Worm (Caenorhabditis elegans) whole organism, L4 larva: ENCODE measurements around the gene nlp-33.

Experiments used
- D1046.2 ChIP-seq: fragments of 200-800 bp; sonication (Bioruptor generic); IDR thresholded peaks from 2 replicates; pipeline ENCODE4 v1.3.6; 2022; ENCODE audit warnings: missing genetic modification characterization, missing compliant biosample characterization
- F49E8.2 ChIP-seq: sonication (generic microtip); optimal IDR thresholded peaks from 2 replicates; lab custom pipeline; 2016; ENCODE audit warnings: missing compliant biosample characterization, mild to moderate bottlenecking, missing genetic modification characterization, borderline replicate concordance
- T26A8.4 ChIP-seq: fragments of 200-800 bp; sonication (Bioruptor generic); IDR thresholded peaks from 2 replicates; pipeline ENCODE4 v1.3.6; 2022; ENCODE audit warnings: missing genetic modification characterization, missing compliant biosample characterization
- Y105C5A.15 ChIP-seq: fragments of 200-800 bp; sonication (Bioruptor generic); IDR thresholded peaks from 2 replicates; pipeline ENCODE4 v1.3.6; 2022; ENCODE audit warnings: missing genetic modification characterization, missing compliant biosample characterization
- Y5F2A.4 ChIP-seq: fragments of 200-800 bp; sonication (Bioruptor generic); optimal IDR thresholded peaks from 2 replicates; lab custom pipeline; 2018; ENCODE audit warnings: mild to moderate bottlenecking, missing genetic modification characterization, missing compliant biosample characterization
- Y75B8A.6 ChIP-seq: fragments of 200-800 bp; sonication (Bioruptor generic); IDR thresholded peaks from 2 replicates; pipeline ENCODE4 v1.3.6; 2022; ENCODE audit warnings: missing genetic modification reagents, missing genetic modification characterization, missing compliant biosample characterization
- ZK337.2 ChIP-seq: fragments of 200-800 bp; sonication (Bioruptor generic); IDR thresholded peaks from 2 replicates; pipeline ENCODE4 v1.3.6; 2022; ENCODE audit warnings: missing genetic modification reagents, missing genetic modification characterization, missing compliant biosample characterization
- aha-1 ChIP-seq: fragments of 150-350 bp; peaks from one replicate; lab custom pipeline; 2014; ENCODE audit warnings: missing biosample characterization, missing genetic modification characterization
- aly-2 ChIP-seq: sonication (generic microtip); optimal IDR thresholded peaks from 2 replicates; lab custom pipeline; 2018; ENCODE audit warnings: missing biosample characterization, missing genetic modification characterization
- ama-1 ChIP-seq: fragments of 150-350 bp; optimal IDR thresholded peaks from 2 replicates; lab custom pipeline; 2014; ENCODE audit warnings: inconsistent platforms, mixed read lengths
- arid-1 ChIP-seq: fragments of 200-800 bp; sonication (Bioruptor generic); conservative IDR thresholded peaks from 2 replicates; pipeline ENCODE4 v1.3.6; 2022; ENCODE audit warnings: missing genetic modification reagents, missing genetic modification characterization, missing compliant biosample characterization
- ceh-32 ChIP-seq: sonication (generic microtip); optimal IDR thresholded peaks from 2 replicates; lab custom pipeline; 2016; ENCODE audit warnings: mild to moderate bottlenecking, missing genetic modification characterization, missing compliant biosample characterization; ENCODE audit not compliant: poor library complexity
- ceh-62 ChIP-seq: sonication (generic microtip); optimal IDR thresholded peaks from 2 replicates; lab custom pipeline; 2017; ENCODE audit warnings: missing biosample characterization, missing genetic modification characterization
- ceh-82 ChIP-seq: sonication (generic microtip); optimal IDR thresholded peaks from 2 replicates; lab custom pipeline; 2017; ENCODE audit warnings: missing biosample characterization, missing genetic modification characterization
- ctbp-1 ChIP-seq: fragments of 200-800 bp; sonication (Bioruptor generic); IDR thresholded peaks from 2 replicates; pipeline ENCODE4 v1.3.6; 2022; ENCODE audit warnings: missing genetic modification reagents, missing genetic modification characterization, missing compliant biosample characterization
- daf-12 ChIP-seq: fragments of 150-350 bp; optimal IDR thresholded peaks from 2 replicates; lab custom pipeline; 2014; ENCODE audit warnings: missing biosample characterization, missing genetic modification reagents, missing genetic modification characterization
- daf-16 ChIP-seq, 3 experiments: sonication (generic microtip); optimal IDR thresholded peaks; 2 replicates each; lab custom pipeline; 2016 to 2017; ENCODE audit warnings: missing genetic modification characterization in 3 of 3, missing genetic modification reagents in 3 of 3, mild to moderate bottlenecking in 2 of 3, missing compliant biosample characterization in 2 of 3, missing biosample characterization in 1 of 3, moderate library complexity in 1 of 3
- daf-19 ChIP-seq: fragments of 200-800 bp; sonication (Bioruptor generic); conservative IDR thresholded peaks from 2 replicates; pipeline ENCODE4 v1.3.6; 2022; ENCODE audit warnings: missing genetic modification characterization, missing compliant biosample characterization
- dmd-6 ChIP-seq: fragments of 200-800 bp; sonication (Bioruptor generic); IDR thresholded peaks from 2 replicates; pipeline ENCODE4 v1.3.6; 2022; ENCODE audit warnings: missing genetic modification reagents, missing genetic modification characterization, missing compliant biosample characterization
- dmd-8 ChIP-seq: fragments of 200-800 bp; sonication (Bioruptor generic); IDR thresholded peaks from 2 replicates; pipeline ENCODE4 v1.3.6; 2022; ENCODE audit warnings: missing genetic modification characterization, missing compliant biosample characterization
- dpl-1 ChIP-seq: fragments of 150-350 bp; optimal IDR thresholded peaks from 2 replicates; lab custom pipeline; 2014; ENCODE audit warnings: missing biosample characterization, missing genetic modification reagents, missing genetic modification characterization
- duxl-1 ChIP-seq: sonication (generic microtip); optimal IDR thresholded peaks from 2 replicates; lab custom pipeline; 2016; ENCODE audit warnings: mild to moderate bottlenecking, missing genetic modification characterization, moderate library complexity, missing compliant biosample characterization; ENCODE audit not compliant: poor library complexity
- egl-27 ChIP-seq: sonication (generic microtip); optimal IDR thresholded peaks from 3 replicates; lab custom pipeline; 2017; ENCODE audit warnings: missing biosample characterization, missing genetic modification reagents, missing genetic modification characterization
- egl-43 ChIP-seq: fragments of 200-800 bp; sonication (Bioruptor generic); IDR thresholded peaks from 2 replicates; pipeline ENCODE4 v1.3.6; 2022; ENCODE audit warnings: missing genetic modification reagents, missing genetic modification characterization, missing compliant biosample characterization
- fkh-10 ChIP-seq: fragments of 150-350 bp; optimal IDR thresholded peaks from 2 replicates; lab custom pipeline; 2014; ENCODE audit warnings: missing biosample characterization, missing genetic modification reagents, missing genetic modification characterization
- gei-8 ChIP-seq: fragments of 200-800 bp; sonication (Bioruptor generic); optimal IDR thresholded peaks from 2 replicates; lab custom pipeline; 2018; ENCODE audit warnings: mild to moderate bottlenecking, missing genetic modification characterization, missing compliant biosample characterization
- hlh-11 ChIP-seq: fragments of 200-800 bp; sonication (Bioruptor generic); optimal IDR thresholded peaks from 2 replicates; lab custom pipeline; 2018; ENCODE audit warnings: mild to moderate bottlenecking, missing genetic modification characterization, missing compliant biosample characterization
- lsy-2 ChIP-seq, 2 experiments: fragments of 150-350 bp in 1 of 2; sonication (generic microtip) in 1 of 2; optimal IDR thresholded peaks; 2 replicates each; lab custom pipeline; 2014 to 2017; ENCODE audit warnings: missing biosample characterization in 2 of 2, missing genetic modification characterization in 2 of 2
- madf-5 ChIP-seq, 2 experiments: fragments of 200-800 bp; sonication (Bioruptor generic); IDR thresholded peaks; 2 replicates each; pipeline ENCODE4 v1.3.6; 2022; ENCODE audit warnings: missing compliant biosample characterization in 2 of 2, missing genetic modification characterization in 2 of 2
- madf-9 ChIP-seq: fragments of 200-800 bp; sonication (Bioruptor generic); conservative IDR thresholded peaks from 2 replicates; pipeline ENCODE4 v1.3.6; 2022; ENCODE audit warnings: missing genetic modification reagents, missing genetic modification characterization, missing compliant biosample characterization
- mes-2 ChIP-seq: sonication (generic microtip); optimal IDR thresholded peaks from 2 replicates; lab custom pipeline; 2016; ENCODE audit warnings: missing genotype, mild to moderate bottlenecking, missing genetic modification characterization, missing compliant biosample characterization; ENCODE audit not compliant: poor library complexity, severe bottlenecking
- mxl-3 ChIP-seq: fragments of 200-800 bp; sonication (Bioruptor generic); optimal IDR thresholded peaks from 2 replicates; lab custom pipeline; 2018; ENCODE audit warnings: mild to moderate bottlenecking, missing genetic modification characterization, missing compliant biosample characterization
- nhr-11 ChIP-seq: fragments of 150-350 bp; optimal IDR thresholded peaks from 2 replicates; lab custom pipeline; 2014; ENCODE audit warnings: missing biosample characterization, missing genetic modification characterization
- nhr-111 ChIP-seq: fragments of 200-800 bp; sonication (Bioruptor generic); optimal IDR thresholded peaks from 2 replicates; lab custom pipeline; 2018; ENCODE audit warnings: mild to moderate bottlenecking, missing genetic modification characterization, missing compliant biosample characterization
- nhr-237 ChIP-seq: sonication (generic microtip); optimal IDR thresholded peaks from 2 replicates; lab custom pipeline; 2017; ENCODE audit warnings: missing biosample characterization, missing genetic modification characterization
- nhr-25 ChIP-seq: sonication (generic microtip); optimal IDR thresholded peaks from 2 replicates; lab custom pipeline; 2017; ENCODE audit warnings: missing genetic modification characterization, mild to moderate bottlenecking, missing compliant biosample characterization, antibody characterized with exemption, moderate library complexity, borderline replicate concordance; ENCODE audit not compliant: insufficient read depth
- nhr-41 ChIP-seq: fragments of 200-800 bp; sonication (Bioruptor generic); IDR thresholded peaks from 2 replicates; pipeline ENCODE4 v1.3.6; 2022; ENCODE audit warnings: missing genetic modification reagents, missing genetic modification characterization, missing compliant biosample characterization
- nhr-77 ChIP-seq: fragments of 150-350 bp; optimal IDR thresholded peaks from 2 replicates; lab custom pipeline; 2014; ENCODE audit warnings: missing biosample characterization, missing genetic modification characterization
- pha-4 ChIP-seq, 2 experiments: fragments of 150-350 bp in 1 of 2; fragments of 200-800 bp in 1 of 2; sonication (Bioruptor generic) in 1 of 2; IDR thresholded peaks in 1 of 2; optimal IDR thresholded peaks in 1 of 2; 2 replicates each; pipeline versions ENCODE4 v1.3.6 to Lab custom; 2014 to 2022; ENCODE audit warnings: missing genetic modification characterization in 2 of 2, missing genetic modification reagents in 2 of 2, missing biosample characterization in 1 of 2, missing compliant biosample characterization in 1 of 2
- php-3 ChIP-seq: fragments of 200-800 bp; sonication (Bioruptor generic); IDR thresholded peaks from 2 replicates; pipeline ENCODE4 v1.3.6; 2022; ENCODE audit warnings: missing genetic modification reagents, missing genetic modification characterization, missing compliant biosample characterization
- saeg-2 ChIP-seq: fragments of 200-800 bp; sonication (Bioruptor generic); IDR thresholded peaks from 2 replicates; pipeline ENCODE4 v1.3.6; 2022; ENCODE audit warnings: missing genetic modification reagents, missing genetic modification characterization, missing compliant biosample characterization
- sdz-12 ChIP-seq: fragments of 200-800 bp; sonication (Bioruptor generic); optimal IDR thresholded peaks from 2 replicates; lab custom pipeline; 2018; ENCODE audit warnings: mild to moderate bottlenecking, missing genetic modification characterization, missing compliant biosample characterization
- set-16 ChIP-seq: fragments of 200-800 bp; sonication (Bioruptor generic); IDR thresholded peaks from 2 replicates; pipeline ENCODE4 v1.3.6; 2022; ENCODE audit warnings: missing genetic modification reagents, missing genetic modification characterization, missing compliant biosample characterization
- skn-1 ChIP-seq: fragments of 150-350 bp; optimal IDR thresholded peaks from 2 replicates; lab custom pipeline; 2014; ENCODE audit warnings: missing biosample characterization, missing genetic modification characterization
- snpc-4 ChIP-seq: fragments of 150-350 bp; optimal IDR thresholded peaks from 2 replicates; lab custom pipeline; 2014; ENCODE audit warnings: missing biosample characterization, missing genetic modification characterization
- spr-1 ChIP-seq: sonication (generic microtip); optimal IDR thresholded peaks from 2 replicates; lab custom pipeline; 2016; ENCODE audit warnings: mild to moderate bottlenecking, missing genetic modification characterization, missing compliant biosample characterization
- spr-3 ChIP-seq: fragments of 200-800 bp; sonication (Bioruptor generic); optimal IDR thresholded peaks from 2 replicates; lab custom pipeline; 2018; ENCODE audit warnings: mild to moderate bottlenecking, missing genetic modification characterization, missing compliant biosample characterization
- tra-1 ChIP-seq: fragments of 200-800 bp; sonication (Bioruptor generic); IDR thresholded peaks from 2 replicates; pipeline ENCODE4 v1.3.6; 2022; ENCODE audit warnings: missing genetic modification reagents, missing genetic modification characterization, missing compliant biosample characterization
- zag-1 ChIP-seq: fragments of 150-350 bp; optimal IDR thresholded peaks from 2 replicates; lab custom pipeline; 2014; ENCODE audit warnings: missing biosample characterization, missing genetic modification characterization
- zfp-3 ChIP-seq: fragments of 200-800 bp; sonication (Bioruptor generic); conservative IDR thresholded peaks from 2 replicates; pipeline ENCODE4 v1.3.6; 2022; ENCODE audit warnings: missing genetic modification reagents, missing genetic modification characterization, missing compliant biosample characterization
- ztf-11 ChIP-seq: fragments of 150-350 bp; optimal IDR thresholded peaks from 2 replicates; lab custom pipeline; 2014; ENCODE audit warnings: missing biosample characterization, missing genetic modification characterization

The nlp-33 gene

ce11 chrV:11121247-11121646, 25.9 kb upstream of the nlp-33 start (continued):
- TF ChIP-seq nhr-25 (tag; lab: Kevin White, UChicago) (no peak), aha-1 (tag; lab: Kevin White, UChicago) (peak; percentile 37), fkh-10 (GFP tag; lab: Kevin White, UChicago) (no peak), ctbp-1 (GFP tag; lab: Robert Waterston, UW) (no peak), egl-27 (tag; lab: Kevin White, UChicago) (no peak), T26A8.4 (GFP tag; lab: Robert Waterston, UW) (no peak), spr-1 (tag; lab: Kevin White, UChicago) (no peak), mes-2 (peak; percentile 15), ceh-62 (tag; lab: Kevin White, UChicago) (no peak), nhr-237 (tag; lab: Kevin White, UChicago) (no peak), ztf-11 (tag; lab: Kevin White, UChicago) (no peak), php-3 (no peak), dmd-8 (no peak), nhr-77 (tag; lab: Kevin White, UChicago) (peak; percentile 26), duxl-1 (tag; lab: Kevin White, UChicago) (no peak), hlh-11 (tag; lab: Kevin White, UChicago) (peak; percentile 49), zfp-3 (no peak), madf-5 (GFP tag; IDR thresholded peaks at IDR 0.05; lab: Robert Waterston, UW) (no peak), spr-3 (no peak), Y75B8A.6 (GFP tag; lab: Robert Waterston, UW) (no peak), skn-1 (tag; lab: Kevin White, UChicago) (no peak), arid-1 (GFP tag; lab: Robert Waterston, UW) (no peak), dmd-6 (peak; percentile 21; the same call in 1 of the 2 replicates), nhr-41 (GFP tag; lab: Robert Waterston, UW) (no peak), daf-19 (GFP tag; lab: Robert Waterston, UW) (no peak), egl-43 (GFP tag; lab: Robert Waterston, UW) (no peak), Y5F2A.4 (GFP tag; lab: Kevin White, UChicago) (no peak), daf-12 (tag; lab: Kevin White, UChicago) (no peak), Y105C5A.15 (GFP tag; lab: Robert Waterston, UW) (no peak), daf-16 (GFP tag; optimal IDR thresholded peaks at IDR 0.05; lab: Kevin White, UChicago) (peak in 1 of 2 experiments; percentile 51), daf-16 (tag; optimal IDR thresholded peaks at IDR 0.05; lab: Kevin White, UChicago) (no peak), sdz-12 (GFP tag; lab: Kevin White, UChicago) (no peak), nhr-111 (no peak), snpc-4 (tag; lab: Kevin White, UChicago) (no peak), set-16 (GFP tag; lab: Robert Waterston, UW) (no peak), ama-1 (lab: Kevin White, UChicago) (peak; percentile 17), saeg-2 (GFP tag; lab: Robert Waterston, UW) (no peak), ceh-82 (no peak), F49E8.2 (no peak), ZK337.2 (GFP tag; lab: Robert Waterston, UW) (no peak), zag-1 (tag; lab: Kevin White, UChicago) (no peak), D1046.2 (no peak), mxl-3 (GFP tag; lab: Kevin White, UChicago) (peak; percentile 88), lsy-2 (tag; optimal IDR thresholded peaks at IDR 0.05; lab: Kevin White, UChicago) (peak in 1 of 2 experiments; percentile 33), nhr-11 (peak; percentile 21), madf-9 (no peak), pha-4 (GFP tag; IDR thresholded peaks at IDR 0.05; lab: Robert Waterston, UW) (no peak), pha-4 (tag; optimal IDR thresholded peaks at IDR 0.05; lab: Kevin White, UChicago) (no peak), gei-8 (GFP tag; lab: Kevin White, UChicago) (no peak), ceh-32 (tag; lab: Kevin White, UChicago) (no peak), aly-2 (tag; lab: Kevin White, UChicago) (no peak), tra-1 (GFP tag; lab: Robert Waterston, UW) (no peak), dpl-1 (GFP tag; lab: Kevin White, UChicago) (no peak)
